Worm (Caenorhabditis elegans) whole organism, L4 larva: ENCODE results near the gene pgp-4.

Experiments
- F26F4.8 ChIP-seq: fragments of 200-800 bp; sonication (Bioruptor generic); conservative IDR thresholded peaks from 2 replicates; pipeline ENCODE4 v1.3.6; 2022; ENCODE audit warnings: missing genetic modification characterization, missing compliant biosample characterization
- F37D6.2 ChIP-seq: sonication (generic microtip); optimal IDR thresholded peaks from 2 replicates; lab custom pipeline; 2016; ENCODE audit warnings: mild to moderate bottlenecking, missing genetic modification characterization, missing compliant biosample characterization
- F49E8.2 ChIP-seq: sonication (generic microtip); optimal IDR thresholded peaks from 2 replicates; lab custom pipeline; 2016; ENCODE audit warnings: missing compliant biosample characterization, mild to moderate bottlenecking, missing genetic modification characterization, borderline replicate concordance
- R02D3.7 ChIP-seq: fragments of 150-350 bp; sonication (generic microtip); optimal IDR thresholded peaks from 3 replicates; lab custom pipeline; 2014; ENCODE audit warnings: missing biosample characterization, missing genetic modification characterization
- T20F7.1 ChIP-seq: fragments of 200-800 bp; sonication (Bioruptor generic); optimal IDR thresholded peaks from 2 replicates; lab custom pipeline; 2018; ENCODE audit warnings: mild to moderate bottlenecking, missing genetic modification characterization, missing compliant biosample characterization
- Y48G9A.11 ChIP-seq: fragments of 200-800 bp; sonication (Bioruptor generic); IDR thresholded peaks from 2 replicates; pipeline ENCODE4 v1.3.6; 2022; ENCODE audit warnings: missing genetic modification reagents, missing genetic modification characterization, missing compliant biosample characterization
- ZK546.5 ChIP-seq, 2 experiments: sonication (generic microtip); optimal IDR thresholded peaks; 2 replicates each; lab custom pipeline; 2017; ENCODE audit warnings: missing biosample characterization in 2 of 2, missing genetic modification characterization in 2 of 2
- aha-1 ChIP-seq: fragments of 150-350 bp; peaks from one replicate; lab custom pipeline; 2014; ENCODE audit warnings: missing biosample characterization, missing genetic modification characterization
- arid-1 ChIP-seq: fragments of 200-800 bp; sonication (Bioruptor generic); conservative IDR thresholded peaks from 2 replicates; pipeline ENCODE4 v1.3.6; 2022; ENCODE audit warnings: missing genetic modification reagents, missing genetic modification characterization, missing compliant biosample characterization
- ceh-28 ChIP-seq: fragments of 150-350 bp; optimal IDR thresholded peaks from 2 replicates; lab custom pipeline; 2014; ENCODE audit warnings: missing biosample characterization, missing genetic modification reagents, missing genetic modification characterization
- ces-1 ChIP-seq: fragments of 150-350 bp; sonication (generic microtip); optimal IDR thresholded peaks from 4 replicates; lab custom pipeline; 2014; ENCODE audit warnings: missing biosample characterization, missing genetic modification reagents, missing genetic modification characterization
- daf-19 ChIP-seq: fragments of 200-800 bp; sonication (Bioruptor generic); conservative IDR thresholded peaks from 2 replicates; pipeline ENCODE4 v1.3.6; 2022; ENCODE audit warnings: missing genetic modification characterization, missing compliant biosample characterization
- dmd-9 ChIP-seq: fragments of 200-800 bp; sonication (Bioruptor generic); IDR thresholded peaks from 2 replicates; pipeline ENCODE4 v1.3.6; 2022; ENCODE audit warnings: missing genetic modification reagents, missing genetic modification characterization, missing compliant biosample characterization
- dpl-1 ChIP-seq: fragments of 150-350 bp; optimal IDR thresholded peaks from 2 replicates; lab custom pipeline; 2014; ENCODE audit warnings: missing biosample characterization, missing genetic modification reagents, missing genetic modification characterization
- dve-1 ChIP-seq: sonication (generic microtip); optimal IDR thresholded peaks from 2 replicates; lab custom pipeline; 2017; ENCODE audit warnings: antibody characterized with exemption, mild to moderate bottlenecking, missing genetic modification characterization, missing compliant biosample characterization; ENCODE audit not compliant: insufficient read depth
- egl-27 ChIP-seq: sonication (generic microtip); optimal IDR thresholded peaks from 3 replicates; lab custom pipeline; 2017; ENCODE audit warnings: missing biosample characterization, missing genetic modification reagents, missing genetic modification characterization
- fos-1 ChIP-seq: fragments of 150-350 bp; optimal IDR thresholded peaks from 2 replicates; lab custom pipeline; 2014; ENCODE audit warnings: missing biosample characterization, missing genetic modification characterization
- hmg-1.1 ChIP-seq: fragments of 200-800 bp; sonication (Bioruptor generic); IDR thresholded peaks from 2 replicates; pipeline ENCODE4 v1.3.6; 2022; ENCODE audit warnings: missing genetic modification reagents, missing genetic modification characterization, missing compliant biosample characterization
- lim-7 ChIP-seq: fragments of 200-800 bp; sonication (Bioruptor generic); IDR thresholded peaks from 2 replicates; pipeline ENCODE4 v1.3.6; 2022; ENCODE audit warnings: missing genetic modification characterization, missing compliant biosample characterization
- lin-1 ChIP-seq: fragments of 200-800 bp; sonication (Bioruptor generic); IDR thresholded peaks from 2 replicates; pipeline ENCODE4 v1.3.6; 2022; ENCODE audit warnings: missing genetic modification reagents, missing genetic modification characterization, missing compliant biosample characterization
- lin-15B ChIP-seq: fragments of 150-350 bp; sonication (generic microtip); optimal IDR thresholded peaks from 3 replicates; lab custom pipeline; 2014; ENCODE audit warnings: missing biosample characterization, missing genetic modification characterization
- lin-29 ChIP-seq: fragments of 200-800 bp; sonication (Bioruptor generic); IDR thresholded peaks from 2 replicates; pipeline ENCODE4 v1.3.6; 2022; ENCODE audit warnings: missing genetic modification reagents, missing genetic modification characterization, missing compliant biosample characterization
- lin-39 ChIP-seq: fragments of 150-350 bp; optimal IDR thresholded peaks from 2 replicates; lab custom pipeline; 2014; ENCODE audit warnings: missing biosample characterization, missing genetic modification reagents, missing genetic modification characterization
- lir-3 ChIP-seq: sonication (generic microtip); optimal IDR thresholded peaks from 2 replicates; lab custom pipeline; 2016; ENCODE audit warnings: mild to moderate bottlenecking, missing genetic modification characterization, missing compliant biosample characterization
- madf-5 ChIP-seq, 2 experiments: fragments of 200-800 bp; sonication (Bioruptor generic); IDR thresholded peaks; 2 replicates each; pipeline ENCODE4 v1.3.6; 2022; ENCODE audit warnings: missing compliant biosample characterization in 2 of 2, missing genetic modification characterization in 2 of 2
- mdl-1 ChIP-seq, 2 experiments: fragments of 150-350 bp in 1 of 2; sonication (generic microtip) in 1 of 2; optimal IDR thresholded peaks; 2 replicates each; lab custom pipeline; 2014 to 2017; ENCODE audit warnings: missing biosample characterization in 2 of 2, missing genetic modification characterization in 2 of 2
- mdt-29 ChIP-seq: fragments of 200-800 bp; sonication (Bioruptor generic); IDR thresholded peaks from 2 replicates; pipeline ENCODE4 v1.3.6; 2022; ENCODE audit warnings: missing genetic modification reagents, missing genetic modification characterization, missing compliant biosample characterization
- mep-1 ChIP-seq: fragments of 150-350 bp; sonication (generic microtip); optimal IDR thresholded peaks from 3 replicates; lab custom pipeline; 2014; ENCODE audit warnings: missing biosample characterization, missing genetic modification characterization
- mes-2 ChIP-seq: sonication (generic microtip); optimal IDR thresholded peaks from 2 replicates; lab custom pipeline; 2016; ENCODE audit warnings: missing genotype, mild to moderate bottlenecking, missing genetic modification characterization, missing compliant biosample characterization; ENCODE audit not compliant: poor library complexity, severe bottlenecking
- mxl-2 ChIP-seq: fragments of 200-800 bp; sonication (Bioruptor generic); conservative IDR thresholded peaks from 2 replicates; pipeline ENCODE4 v1.3.6; 2022; ENCODE audit warnings: missing genetic modification reagents, missing genetic modification characterization, missing compliant biosample characterization
- mxl-3 ChIP-seq: fragments of 200-800 bp; sonication (Bioruptor generic); optimal IDR thresholded peaks from 2 replicates; lab custom pipeline; 2018; ENCODE audit warnings: mild to moderate bottlenecking, missing genetic modification characterization, missing compliant biosample characterization
- nhr-10 ChIP-seq: fragments of 150-350 bp; optimal IDR thresholded peaks from 2 replicates; lab custom pipeline; 2014; ENCODE audit warnings: missing biosample characterization, missing genetic modification characterization
- nhr-102 ChIP-seq: sonication (generic microtip); optimal IDR thresholded peaks from 2 replicates; lab custom pipeline; 2016; ENCODE audit warnings: mild to moderate bottlenecking, missing genetic modification characterization, moderate library complexity, missing compliant biosample characterization
- nhr-11 ChIP-seq: fragments of 150-350 bp; optimal IDR thresholded peaks from 2 replicates; lab custom pipeline; 2014; ENCODE audit warnings: missing biosample characterization, missing genetic modification characterization
- nhr-111 ChIP-seq: fragments of 200-800 bp; sonication (Bioruptor generic); optimal IDR thresholded peaks from 2 replicates; lab custom pipeline; 2018; ENCODE audit warnings: mild to moderate bottlenecking, missing genetic modification characterization, missing compliant biosample characterization
- nhr-237 ChIP-seq: sonication (generic microtip); optimal IDR thresholded peaks from 2 replicates; lab custom pipeline; 2017; ENCODE audit warnings: missing biosample characterization, missing genetic modification characterization
- nhr-25 ChIP-seq: sonication (generic microtip); optimal IDR thresholded peaks from 2 replicates; lab custom pipeline; 2017; ENCODE audit warnings: missing genetic modification characterization, mild to moderate bottlenecking, missing compliant biosample characterization, antibody characterized with exemption, moderate library complexity, borderline replicate concordance; ENCODE audit not compliant: insufficient read depth
- nhr-28 ChIP-seq: fragments of 150-350 bp; optimal IDR thresholded peaks from 2 replicates; lab custom pipeline; 2014; ENCODE audit warnings: missing biosample characterization, missing genetic modification characterization
- nhr-48 ChIP-seq: sonication (generic microtip); optimal IDR thresholded peaks from 2 replicates; lab custom pipeline; 2016; ENCODE audit warnings: mild to moderate bottlenecking, missing genetic modification characterization, missing compliant biosample characterization
- nhr-6 ChIP-seq: fragments of 150-350 bp; optimal IDR thresholded peaks from 2 replicates; lab custom pipeline; 2014; ENCODE audit warnings: missing biosample characterization, missing genetic modification characterization
- php-3 ChIP-seq: fragments of 200-800 bp; sonication (Bioruptor generic); IDR thresholded peaks from 2 replicates; pipeline ENCODE4 v1.3.6; 2022; ENCODE audit warnings: missing genetic modification reagents, missing genetic modification characterization, missing compliant biosample characterization
- pqm-1 ChIP-seq: sonication (generic microtip); optimal IDR thresholded peaks from 2 replicates; lab custom pipeline; 2017; ENCODE audit warnings: missing biosample characterization, missing genetic modification characterization
- rbr-2 ChIP-seq: sonication (generic microtip); optimal IDR thresholded peaks from 2 replicates; lab custom pipeline; 2016; ENCODE audit warnings: missing genotype, missing genetic modification characterization, missing compliant biosample characterization
- set-16 ChIP-seq: fragments of 200-800 bp; sonication (Bioruptor generic); IDR thresholded peaks from 2 replicates; pipeline ENCODE4 v1.3.6; 2022; ENCODE audit warnings: missing genetic modification reagents, missing genetic modification characterization, missing compliant biosample characterization
- snpc-4 ChIP-seq: fragments of 150-350 bp; optimal IDR thresholded peaks from 2 replicates; lab custom pipeline; 2014; ENCODE audit warnings: missing biosample characterization, missing genetic modification characterization
- spr-3 ChIP-seq: fragments of 200-800 bp; sonication (Bioruptor generic); optimal IDR thresholded peaks from 2 replicates; lab custom pipeline; 2018; ENCODE audit warnings: mild to moderate bottlenecking, missing genetic modification characterization, missing compliant biosample characterization
- tag-97 ChIP-seq: fragments of 200-800 bp; sonication (Bioruptor generic); IDR thresholded peaks from 2 replicates; pipeline ENCODE4 v1.3.6; 2022; ENCODE audit warnings: missing genetic modification characterization, missing compliant biosample characterization
- tra-1 ChIP-seq: fragments of 200-800 bp; sonication (Bioruptor generic); IDR thresholded peaks from 2 replicates; pipeline ENCODE4 v1.3.6; 2022; ENCODE audit warnings: missing genetic modification reagents, missing genetic modification characterization, missing compliant biosample characterization
- zag-1 ChIP-seq: fragments of 150-350 bp; optimal IDR thresholded peaks from 2 replicates; lab custom pipeline; 2014; ENCODE audit warnings: missing biosample characterization, missing genetic modification characterization
- zfp-3 ChIP-seq: fragments of 200-800 bp; sonication (Bioruptor generic); conservative IDR thresholded peaks from 2 replicates; pipeline ENCODE4 v1.3.6; 2022; ENCODE audit warnings: missing genetic modification reagents, missing genetic modification characterization, missing compliant biosample characterization
- zip-2 ChIP-seq: fragments of 150-350 bp; optimal IDR thresholded peaks from 2 replicates; lab custom pipeline; 2014; ENCODE audit warnings: missing biosample characterization, missing genetic modification characterization

Gene pgp-4

ce11 chrX:11407682-11408335 lies 50.2 kb downstream of the pgp-4 start, which contains the start of gene F08B12.4 (continued):
- TF ChIP-seq ces-1 (no peak), nhr-11 (peak; percentile 41), lin-39 (tag; lab: Kevin White, UChicago) (no peak), aha-1 (tag; lab: Kevin White, UChicago) (peak; percentile 63), lin-15B (tag; lab: Kevin White, UChicago) (no peak), madf-5 (GFP tag; IDR thresholded peaks at IDR 0.05; lab: Robert Waterston, UW) (no peak), mes-2 (tag; lab: Kevin White, UChicago) (no peak), daf-19 (no peak), nhr-28 (tag; lab: Kevin White, UChicago) (peak; percentile 64), nhr-6 (tag; lab: Kevin White, UChicago) (peak; percentile 42), nhr-48 (tag; lab: Kevin White, UChicago) (no peak), mxl-2 (GFP tag; lab: Robert Waterston, UW) (no peak), mep-1 (tag; lab: Kevin White, UChicago) (peak; percentile 26), dmd-9 (GFP tag; lab: Robert Waterston, UW) (no peak), fos-1 (tag; lab: Kevin White, UChicago) (no peak), T20F7.1 (GFP tag; lab: Kevin White, UChicago) (peak; percentile 11), nhr-10 (tag; lab: Kevin White, UChicago) (no peak), arid-1 (GFP tag; lab: Robert Waterston, UW) (no peak), lir-3 (tag; lab: Kevin White, UChicago) (no peak), dpl-1 (GFP tag; lab: Kevin White, UChicago) (no peak), nhr-237 (no peak), rbr-2 (no peak), mdt-29 (no peak), lin-29 (no peak), zfp-3 (GFP tag; lab: Robert Waterston, UW) (no peak), F49E8.2 (no peak), hmg-1.1 (no peak), nhr-111 (GFP tag; lab: Kevin White, UChicago) (no peak), pqm-1 (tag; lab: Kevin White, UChicago) (peak; percentile 69), snpc-4 (tag; lab: Kevin White, UChicago) (no peak), zip-2 (tag; lab: Kevin White, UChicago) (no peak), ceh-28 (tag; lab: Kevin White, UChicago) (no peak), R02D3.7 (tag; lab: Kevin White, UChicago) (no peak), spr-3 (GFP tag; lab: Kevin White, UChicago) (no peak), egl-27 (tag; lab: Kevin White, UChicago) (no peak), php-3 (GFP tag; lab: Robert Waterston, UW) (peak; percentile 51; the same call in 1 of the 2 replicates), lim-7 (GFP tag; lab: Robert Waterston, UW) (no peak), lin-1 (GFP tag; lab: Robert Waterston, UW) (no peak), ZK546.5 (tag; optimal IDR thresholded peaks at IDR 0.05; lab: Kevin White, UChicago) (no peak), tag-97 (GFP tag; lab: Robert Waterston, UW) (no peak), dve-1 (tag; lab: Kevin White, UChicago) (peak; percentile 81), set-16 (no peak), Y48G9A.11 (GFP tag; lab: Robert Waterston, UW) (no peak), F26F4.8 (GFP tag; lab: Robert Waterston, UW) (no peak), nhr-25 (no peak), mdl-1 (tag; optimal IDR thresholded peaks at IDR 0.05; lab: Kevin White, UChicago) (peak in 1 of 2 experiments; percentile 11), mxl-3 (no peak), F37D6.2 (tag; lab: Kevin White, UChicago) (no peak), nhr-102 (no peak), zag-1 (no peak), tra-1 (GFP tag; lab: Robert Waterston, UW) (no peak)
